Worm (Caenorhabditis elegans): Measurements from ENCODE around the gene F38H4.5.

The F38H4.5 gene

ce11 chrIV:11820067-11820913 is 31.7 kb upstream of the F38H4.5 start (continued):
- TF ChIP-seq hsf-1 (GFP tag; IDR thresholded peaks at IDR 0.05) (peak; percentile 79), snpc-3.4 (tag; optimal IDR thresholded peaks at IDR 0.05) (peak; percentile 64), attf-3 (GFP tag; conservative IDR thresholded peaks at IDR 0.05) (0 out of 2 replicates have a peak, but pooled peaks have one; percentile 27), F57C9.4 (tag; optimal IDR thresholded peaks at IDR 0.05) (no peak), Y53F4B.3 (GFP tag; IDR thresholded peaks at IDR 0.05) (no peak), hmg-1.2 (GFP tag; IDR thresholded peaks at IDR 0.05) (peak; percentile 42; the same call in 1 of the 2 replicates), ztf-25 (GFP tag; IDR thresholded peaks at IDR 0.05) (peak; percentile 79; the same call in 1 of the 2 replicates), F22D6.2 (tag; optimal IDR thresholded peaks at IDR 0.05) (no peak), hlh-26 (GFP tag; conservative IDR thresholded peaks at IDR 0.05) (no peak), ZK185.1 (tag; optimal IDR thresholded peaks at IDR 0.05; ENCODE audit: poor library complexity, severe bottlenecking) (peak; percentile 53), dox-1 (GFP tag; IDR thresholded peaks at IDR 0.05) (0 out of 2 replicates have a peak, but pooled peaks have one; percentile 22), lin-26 (GFP tag; IDR thresholded peaks at IDR 0.05) (peak; percentile 67), tlf-1 (GFP tag; optimal IDR thresholded peaks at IDR 0.05) (peak; percentile 46), K11D2.4 (GFP tag; IDR thresholded peaks at IDR 0.05) (no peak), Y95B8A.8 (GFP tag; IDR thresholded peaks at IDR 0.05) (peak; percentile 60; the same call in 1 of the 2 replicates), lsl-1 (GFP tag; optimal IDR thresholded peaks at IDR 0.05) (peak; percentile 27), repo-1 (tag; optimal IDR thresholded peaks at IDR 0.05) (peak; percentile 64), cebp-1 (GFP tag; IDR thresholded peaks at IDR 0.05) (no peak), cebp-1 (tag; optimal IDR thresholded peaks at IDR 0.05) (peak; percentile 55), Y53G8AR.9 (GFP tag; conservative IDR thresholded peaks at IDR 0.05) (peak; percentile 70; the same call in 1 of the 2 replicates)

ce11 chrIV:11821591-11822361 is 30.2 kb upstream of the F38H4.5 start, which contains the start of the genes par-5 and M117.3:
Gene par-5 (minus strand): TSS chrIV:11821924.
Gene M117.3 (plus strand): TSS chrIV:11822206.
- TF ChIP-seq pha-4 (tag; optimal IDR thresholded peaks at IDR 0.05) (no peak), K12H6.12 (tag; optimal IDR thresholded peaks at IDR 0.05) (peak; percentile 76), aptf-3 (GFP tag; IDR thresholded peaks at IDR 0.05) (no peak), nhr-179 (tag; optimal IDR thresholded peaks at IDR 0.05) (no peak), die-1 (tag; optimal IDR thresholded peaks at IDR 0.05) (peak; percentile 14), lin-54 (GFP tag; optimal IDR thresholded peaks at IDR 0.05) (peak; percentile 68), zfh-2 (GFP tag; conservative IDR thresholded peaks at IDR 0.05) (peak; percentile 85), sdz-38 (tag; optimal IDR thresholded peaks at IDR 0.05) (no peak), cebp-1 (GFP tag; IDR thresholded peaks at IDR 0.05) (peak; percentile 75), cebp-1 (tag; optimal IDR thresholded peaks at IDR 0.05) (peak; percentile 89), let-607 (tag; optimal IDR thresholded peaks at IDR 0.05) (peak; percentile 36 to 39), C06A6.2 (GFP tag; conservative IDR thresholded peaks at IDR 0.05) (peak; percentile 60; the same call in 1 of the 2 replicates), nhr-80 (tag; optimal IDR thresholded peaks at IDR 0.05) (peak; percentile 92), attf-6 (GFP tag; IDR thresholded peaks at IDR 0.05) (peak; percentile 33; the same call in 1 of the 2 replicates), F23B12.7 (tag; optimal IDR thresholded peaks at IDR 0.05; ENCODE audit: insufficient read depth) (no peak), F22D6.2 (tag; optimal IDR thresholded peaks at IDR 0.05) (peak; percentile 19), attf-3 (GFP tag; conservative IDR thresholded peaks at IDR 0.05) (0 out of 2 replicates have a peak, but pooled peaks have one; percentile 8), ceh-27 (GFP tag; optimal IDR thresholded peaks at IDR 0.05) (peak; percentile 90), Y95B8A.8 (GFP tag; IDR thresholded peaks at IDR 0.05) (peak; percentile 55; the same call in 1 of the 2 replicates), lin-40 (tag; optimal IDR thresholded peaks at IDR 0.05) (peak; percentile 69), egl-18 (GFP tag; IDR thresholded peaks at IDR 0.05) (0 out of 2 replicates have a peak, but pooled peaks have one; percentile 22), B0035.1 (tag; optimal IDR thresholded peaks at IDR 0.05) (no peak), F52B5.7 (tag; optimal IDR thresholded peaks at IDR 0.05) (peak; percentile 26), Y79H2A.3 (GFP tag; conservative IDR thresholded peaks at IDR 0.05) (no peak), ztf-3 (GFP tag; optimal IDR thresholded peaks at IDR 0.05) (peak; percentile 35), Y56A3A.18 (GFP tag; IDR thresholded peaks at IDR 0.05) (no peak), madf-8 (GFP tag; conservative IDR thresholded peaks at IDR 0.05) (no peak), D2030.7 (GFP tag; IDR thresholded peaks at IDR 0.05) (peak; percentile 11; the same call in 1 of the 2 replicates)

Measured in whole organism, young adult.